Worm (Caenorhabditis elegans): Measurements from ENCODE around the gene elo-4.

DNA sequence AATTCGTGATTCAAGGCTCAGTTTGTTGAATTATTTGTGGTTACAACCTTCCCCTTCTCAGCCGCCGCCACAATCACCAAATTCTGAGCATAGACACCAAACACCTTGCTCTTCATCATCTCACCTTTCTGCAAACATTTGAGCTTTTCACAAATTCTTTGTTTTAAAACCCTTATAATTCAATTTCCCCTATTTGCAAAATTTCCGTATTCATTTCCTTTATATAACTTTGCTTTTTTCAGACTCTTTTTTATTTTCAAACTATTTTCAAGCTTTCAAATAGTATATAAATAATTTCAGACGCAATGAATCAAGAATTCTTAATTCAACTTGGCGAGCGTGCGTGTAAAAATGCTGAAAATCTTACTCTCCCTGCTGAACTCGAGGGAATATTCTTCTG, 49.4 kb upstream of the elo-4 start, which contains the start of gene tkr-1:
- TF ChIP-seq F10E7.11 (tag; optimal IDR thresholded peaks at IDR 0.05) = no peak
- no peak for TF ChIP-seq ceh-58 (GFP tag; IDR thresholded peaks at IDR 0.05)
- no peak for TF ChIP-seq bed-2 (GFP tag; IDR thresholded peaks at IDR 0.05)
- no peak for TF ChIP-seq unc-130 (GFP tag; optimal IDR thresholded peaks at IDR 0.05)
- no peak for TF ChIP-seq unc-62 (GFP tag; optimal IDR thresholded peaks at IDR 0.05)
- TF ChIP-seq lsy-27 (tag; optimal IDR thresholded peaks at IDR 0.05; ENCODE audit: borderline replicate concordance, insufficient read depth) = no peak
- no peak for TF ChIP-seq Y67H2A.10 (GFP tag; conservative IDR thresholded peaks at IDR 0.05)
- no peak for TF ChIP-seq ets-4 (GFP tag; optimal IDR thresholded peaks at IDR 0.05)
- TF ChIP-seq madf-8 (GFP tag; conservative IDR thresholded peaks at IDR 0.05) = no peak

All from whole organism, young adult.